Fruit fly (Drosophila melanogaster) whole organism, wandering third instar larva: ENCODE measurements around the gene wntD.

Source experiments
- Abd-B ChIP-seq: fragments of >200 bp; optimal IDR thresholded peaks from 2 replicates; lab custom pipeline; 2017; ENCODE audit warnings: missing biosample characterization, missing genetic modification characterization
- CG32264 ChIP-seq: fragments of 200-800 bp; sonication (Bioruptor generic); optimal IDR thresholded peaks from 2 replicates; lab custom pipeline; 2016; ENCODE audit warnings: missing biosample characterization, missing genetic modification characterization
- CG9705 ChIP-seq: fragments of 200-800 bp; sonication (Bioruptor generic); optimal IDR thresholded peaks from 2 replicates; lab custom pipeline; 2018; ENCODE audit warnings: missing biosample characterization, mild to moderate bottlenecking, missing genetic modification characterization
- CrebA ChIP-seq: fragments of 200-800 bp; sonication (Bioruptor generic); optimal IDR thresholded peaks from 2 replicates; lab custom pipeline; 2016; ENCODE audit warnings: missing biosample characterization, mild to moderate bottlenecking, missing genetic modification characterization, borderline replicate concordance
- Dfd ChIP-seq: fragments of >200 bp; optimal IDR thresholded peaks from 2 replicates; lab custom pipeline; 2017; ENCODE audit warnings: missing biosample characterization, missing genetic modification characterization
- Dif ChIP-seq: fragments of 200-275, 200-300 bp; sonication (Bioruptor generic); optimal IDR thresholded peaks from 2 replicates; lab custom pipeline; 2018; ENCODE audit warnings: missing biosample characterization, missing genetic modification characterization; ENCODE audit not compliant: partially characterized antibody
- GATAd ChIP-seq: sonication (Bioruptor generic); optimal IDR thresholded peaks from 2 replicates; lab custom pipeline; 2016; ENCODE audit warnings: missing biosample characterization, missing genetic modification characterization
- HLH106 ChIP-seq: fragments of 200-800 bp; optimal IDR thresholded peaks from 3 replicates; lab custom pipeline; 2019; ENCODE audit warnings: missing biosample characterization, mild to moderate bottlenecking, missing genetic modification characterization, moderate library complexity
- Hnf4 ChIP-seq: fragments of 200-800 bp; sonication (Bioruptor generic); optimal IDR thresholded peaks from 2 replicates; lab custom pipeline; 2016; ENCODE audit warnings: missing biosample characterization, mild to moderate bottlenecking, missing genetic modification characterization
- Hr78 ChIP-seq: fragments of >200 bp; optimal IDR thresholded peaks from 2 replicates; lab custom pipeline; 2017; ENCODE audit warnings: missing biosample characterization, missing genetic modification characterization
- Hr83 ChIP-seq: fragments of 200-300 bp; sonication (Bioruptor generic); optimal IDR thresholded peaks from 2 replicates; lab custom pipeline; 2016; ENCODE audit warnings: missing biosample characterization, mild to moderate bottlenecking, missing genetic modification characterization, moderate library complexity; ENCODE audit not compliant: poor library complexity, severe bottlenecking
- Jra ChIP-seq: sonication (Bioruptor generic); optimal IDR thresholded peaks from 2 replicates; lab custom pipeline; 2016; ENCODE audit warnings: missing biosample characterization, missing genetic modification characterization
- Myc ChIP-seq: fragments of >200 bp; optimal IDR thresholded peaks from 2 replicates; lab custom pipeline; 2017
- N ChIP-seq: fragments of >200 bp; optimal IDR thresholded peaks from 2 replicates; lab custom pipeline; 2018; ENCODE audit warnings: missing biosample characterization, missing external identifiers, missing genetic modification characterization
- OdsH ChIP-seq: fragments of 200-800 bp; sonication (Bioruptor generic); optimal IDR thresholded peaks from 2 replicates; lab custom pipeline; 2016; ENCODE audit warnings: missing biosample characterization, mild to moderate bottlenecking, missing genetic modification characterization
- Rel ChIP-seq, 2 experiments: fragments of 200-800 bp; sonication (Bioruptor generic) in 1 of 2; optimal IDR thresholded peaks; 2 replicates in 1 of 2; 3 replicates in 1 of 2; lab custom pipeline; 2016 to 2019; ENCODE audit warnings: mild to moderate bottlenecking in 2 of 2, missing biosample characterization in 2 of 2, missing genetic modification characterization in 2 of 2, moderate library complexity in 1 of 2
- Sp1 ChIP-seq: fragments of 200-800 bp; sonication (Bioruptor generic); optimal IDR thresholded peaks from 3 replicates; lab custom pipeline; 2019; ENCODE audit warnings: missing biosample characterization, mild to moderate bottlenecking, missing genetic modification characterization, moderate library complexity
- Vsx2 ChIP-seq: fragments of 200-300, 225-300 bp; sonication (Bioruptor generic); optimal IDR thresholded peaks from 2 replicates; lab custom pipeline; 2018; ENCODE audit warnings: missing biosample characterization, missing genetic modification characterization; ENCODE audit not compliant: partially characterized antibody
- br ChIP-seq: fragments of 200-800 bp; sonication (Bioruptor generic); optimal IDR thresholded peaks from 2 replicates; lab custom pipeline; 2016; ENCODE audit warnings: missing biosample characterization, missing genetic modification characterization
- brk ChIP-seq: fragments of 200-800 bp; sonication (Bioruptor generic); optimal IDR thresholded peaks from 2 replicates; lab custom pipeline; 2016; ENCODE audit warnings: missing biosample characterization, mild to moderate bottlenecking, missing genetic modification characterization
- dl ChIP-seq, 2 experiments: fragments of 175-275, 200-275 bp in 1 of 2; fragments of 200-275 bp in 1 of 2; sonication (Bioruptor generic); optimal IDR thresholded peaks; lab custom pipeline; 2018; ENCODE audit warnings: mild to moderate bottlenecking in 2 of 2, missing biosample characterization in 2 of 2, missing genetic modification characterization in 2 of 2, moderate library complexity in 2 of 2; ENCODE audit not compliant: partially characterized antibody in 2 of 2, insufficient read depth in 1 of 2
- dmrt93B ChIP-seq: fragments of 200-800 bp; sonication (Bioruptor generic); optimal IDR thresholded peaks from 2 replicates; lab custom pipeline; 2018; ENCODE audit warnings: missing biosample characterization, mild to moderate bottlenecking, missing genetic modification characterization
- dsf ChIP-seq: sonication (Bioruptor generic); optimal IDR thresholded peaks from 2 replicates; lab custom pipeline; 2016; ENCODE audit warnings: missing biosample characterization, missing genetic modification characterization, borderline replicate concordance
- ey ChIP-seq: fragments of 200-800 bp; sonication (Bioruptor generic); optimal IDR thresholded peaks from 2 replicates; lab custom pipeline; 2016; ENCODE audit warnings: missing biosample characterization, missing genetic modification characterization
- foxo ChIP-seq, 2 experiments: fragments of 200-800 bp; sonication (Bioruptor generic); optimal IDR thresholded peaks; 2 replicates in 1 of 2; 3 replicates in 1 of 2; lab custom pipeline; 2016 to 2017; ENCODE audit warnings: missing biosample characterization in 2 of 2, missing genetic modification characterization in 2 of 2
- fru ChIP-seq: fragments of 200-800 bp; sonication (Bioruptor generic); optimal IDR thresholded peaks from 3 replicates; lab custom pipeline; 2016; ENCODE audit warnings: missing biosample characterization, mild to moderate bottlenecking, missing genetic modification characterization
- h ChIP-seq: fragments of 200-800 bp; sonication (Bioruptor generic); optimal IDR thresholded peaks from 3 replicates; lab custom pipeline; 2016; ENCODE audit warnings: missing biosample characterization, mild to moderate bottlenecking, missing genetic modification characterization
- jim ChIP-seq: fragments of 175-275, 200-325 bp; sonication (Bioruptor generic); optimal IDR thresholded peaks from 2 replicates; lab custom pipeline; 2016; ENCODE audit warnings: missing biosample characterization, mild to moderate bottlenecking, missing genetic modification characterization
- lola ChIP-seq: fragments of >200 bp; optimal IDR thresholded peaks from 2 replicates; lab custom pipeline; 2017; ENCODE audit warnings: missing biosample characterization, missing genetic modification characterization
- pan ChIP-seq: fragments of >200 bp; optimal IDR thresholded peaks from 2 replicates; lab custom pipeline; 2017
- psq ChIP-seq: fragments of 200-800 bp; sonication (Bioruptor generic); optimal IDR thresholded peaks from 3 replicates; lab custom pipeline; 2017; ENCODE audit warnings: missing biosample characterization, mild to moderate bottlenecking, missing genetic modification characterization, moderate library complexity
- rgr ChIP-seq: fragments of 200-800 bp; sonication (Bioruptor generic); optimal IDR thresholded peaks from 3 replicates; lab custom pipeline; 2016; ENCODE audit warnings: missing biosample characterization, mild to moderate bottlenecking, missing genetic modification characterization
- sage ChIP-seq: fragments of 200-800 bp; sonication (Bioruptor generic); optimal IDR thresholded peaks from 2 replicates; lab custom pipeline; 2016; ENCODE audit warnings: missing biosample characterization, mild to moderate bottlenecking, missing genetic modification characterization
- sv ChIP-seq: fragments of 200-800 bp; sonication (Bioruptor generic); optimal IDR thresholded peaks from 3 replicates; lab custom pipeline; 2016; ENCODE audit warnings: missing biosample characterization, missing genetic modification characterization
- tai ChIP-seq: sonication (Bioruptor generic); optimal IDR thresholded peaks from 2 replicates; lab custom pipeline; 2016; ENCODE audit warnings: missing biosample characterization, missing genetic modification characterization
- usp ChIP-seq: fragments of >200 bp; optimal IDR thresholded peaks from 2 replicates; lab custom pipeline; 2017; ENCODE audit warnings: missing biosample characterization, missing genetic modification characterization
- woc ChIP-seq: sonication (Bioruptor generic); optimal IDR thresholded peaks from 2 replicates; lab custom pipeline; 2016; ENCODE audit warnings: missing biosample characterization, mild to moderate bottlenecking, missing genetic modification characterization

Gene wntD

DNA sequence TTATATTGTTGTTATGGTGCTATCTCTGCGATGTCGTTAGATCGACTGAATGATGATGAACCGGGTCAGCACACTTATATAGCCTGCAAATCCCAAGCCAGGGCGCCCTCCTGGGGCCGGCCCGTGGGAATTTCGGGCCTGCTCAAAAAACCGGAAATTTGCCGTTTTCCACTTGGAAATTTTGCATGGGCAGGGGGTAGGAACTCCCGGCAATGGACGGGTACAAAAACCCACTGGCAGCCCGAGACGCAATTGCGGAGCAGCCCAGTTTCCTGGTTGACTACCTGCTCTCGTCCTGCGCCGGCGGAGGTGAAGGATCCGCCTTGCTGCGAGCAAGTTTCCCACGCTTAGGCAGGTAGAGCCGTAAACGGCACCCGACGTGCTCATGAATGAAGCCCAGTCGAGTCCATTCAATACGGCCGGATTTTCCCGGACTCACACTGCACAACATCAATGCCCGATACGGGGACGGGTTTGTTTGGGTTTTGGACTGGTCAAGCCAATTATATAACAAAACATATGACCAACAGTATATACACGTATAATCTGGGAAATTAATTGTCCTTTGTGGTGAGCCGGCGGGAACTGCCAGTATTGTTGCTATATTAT, at the start of gene wntD:
Gene wntD (minus strand): TSS at position 51 of the 609 bp plus-strand sequence.
- no peak for TF ChIP-seq Sp1 (GFP tag; lab: Kevin White, UChicago)
- no peak for TF ChIP-seq woc (GFP tag; lab: Kevin White, UChicago)
- TF ChIP-seq lola (GFP tag; lab: Kevin White, UChicago), result no peak

DNA sequence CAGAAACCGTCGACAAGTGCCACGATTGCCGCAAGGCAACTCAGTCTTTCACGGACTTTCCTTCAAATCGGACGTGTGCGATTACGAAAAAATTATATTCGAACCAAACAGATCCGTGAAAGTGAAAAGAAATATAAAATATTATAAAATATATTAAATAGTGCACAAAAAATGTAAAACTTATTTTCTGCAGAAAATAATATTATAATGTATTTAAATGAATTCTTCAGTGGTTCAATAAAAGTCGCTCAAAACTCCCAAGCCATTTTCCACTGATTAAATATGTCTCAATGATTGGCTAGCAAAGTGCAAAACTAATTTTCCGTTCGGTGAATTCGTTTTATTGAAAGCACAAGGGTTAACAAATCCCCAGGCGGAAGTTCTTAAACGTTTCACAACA, 45.0 kb upstream of the wntD start, which contains the start of gene PK2-R1:
Gene PK2-R1 (plus strand): TSS at position 301 of the 400 bp plus-strand sequence.
- no peak for TF ChIP-seq dsf (GFP tag; lab: Kevin White, UChicago)
- TF ChIP-seq HLH106 (tag; lab: Kevin White, UChicago), result no peak
- TF ChIP-seq Dfd, result no peak
- TF ChIP-seq pan (lab: Kevin White, UChicago), result no peak
- TF ChIP-seq fru (GFP tag; lab: Kevin White, UChicago), result no peak
- no peak for TF ChIP-seq sv (GFP tag; lab: Kevin White, UChicago)
- no peak for TF ChIP-seq CG32264
- TF ChIP-seq Myc (lab: Kevin White, UChicago), result no peak
- TF ChIP-seq br (GFP tag; lab: Kevin White, UChicago), result no peak
- no peak for TF ChIP-seq brk (GFP tag; lab: Kevin White, UChicago)
- TF ChIP-seq foxo (GFP tag; optimal IDR thresholded peaks at IDR 0.05; lab: Kevin White, UChicago), result no peak
- no peak for TF ChIP-seq Vsx2
- no peak for TF ChIP-seq GATAd (GFP tag; lab: Kevin White, UChicago)
- TF ChIP-seq Rel (GFP tag; optimal IDR thresholded peaks at IDR 0.05; lab: Kevin White, UChicago), result no peak
- TF ChIP-seq Rel (tag; optimal IDR thresholded peaks at IDR 0.05; lab: Kevin White, UChicago), result no peak
- no peak for TF ChIP-seq Hr83 (GFP tag; lab: Kevin White, UChicago)
- no peak for TF ChIP-seq Hnf4 (GFP tag; lab: Kevin White, UChicago)
- TF ChIP-seq N, result no peak
- TF ChIP-seq rgr (GFP tag; lab: Kevin White, UChicago), result no peak
- TF ChIP-seq psq (GFP tag; lab: Kevin White, UChicago), result no peak

- TF ChIP-seq OdsH (GFP tag; lab: Kevin White, UChicago) (no peak), Hr83 (GFP tag; lab: Kevin White, UChicago) (no peak), dsf (GFP tag; lab: Kevin White, UChicago) (no peak), Jra (GFP tag; lab: Kevin White, UChicago) (no peak), Hr78 (GFP tag; lab: Kevin White, UChicago) (no peak), lola (GFP tag; lab: Kevin White, UChicago) (no peak), rgr (GFP tag; lab: Kevin White, UChicago) (no peak), GATAd (GFP tag; lab: Kevin White, UChicago) (no peak), Vsx2 (no peak), CG32264 (no peak), CrebA (no peak), woc (GFP tag; lab: Kevin White, UChicago) (no peak), foxo (GFP tag; optimal IDR thresholded peaks at IDR 0.05; lab: Kevin White, UChicago) (no peak), tai (GFP tag; lab: Kevin White, UChicago) (no peak), br (GFP tag; lab: Kevin White, UChicago) (no peak), h (GFP tag; lab: Kevin White, UChicago) (no peak), CG9705 (GFP tag; lab: Kevin White, UChicago) (no peak), jim (GFP tag; lab: Kevin White, UChicago) (no peak), Sp1 (GFP tag; lab: Kevin White, UChicago) (no peak), ey (GFP tag; lab: Kevin White, UChicago) (no peak)
These were observed 41.0 kb upstream of the wntD start, which contains the start of gene PK2-R2 for dm6 chr3R:13334007-13334406. PK2-R2 (minus strand) TSS chr3R:13334166.

- TF ChIP-seq Dfd (no peak), dmrt93B (GFP tag; lab: Kevin White, UChicago) (no peak), sage (GFP tag; lab: Kevin White, UChicago) (no peak), Myc (lab: Kevin White, UChicago) (no peak), fru (GFP tag; lab: Kevin White, UChicago) (no peak), OdsH (GFP tag; lab: Kevin White, UChicago) (no peak), Dif (GFP tag; lab: Kevin White, UChicago) (no peak), usp (no peak), dl (GFP tag; optimal IDR thresholded peaks at IDR 0.05; lab: Kevin White, UChicago; ENCODE audit: insufficient read depth in 1 of 2, partially characterized antibody in 2 of 2) (no peak), CG32264 (no peak), dsf (GFP tag; lab: Kevin White, UChicago) (no peak), tai (GFP tag; lab: Kevin White, UChicago) (no peak), CG9705 (GFP tag; lab: Kevin White, UChicago) (no peak), Hnf4 (GFP tag; lab: Kevin White, UChicago) (no peak), Abd-B (GFP tag; lab: Kevin White, UChicago) (no peak), psq (GFP tag; lab: Kevin White, UChicago) (no peak), Jra (GFP tag; lab: Kevin White, UChicago) (no peak), GATAd (GFP tag; lab: Kevin White, UChicago) (no peak)
These were observed 40.0 kb upstream of the wntD start for dm6 chr3R:13333031-13333430.
